Worm (Caenorhabditis elegans): ENCODE measurements around the gene pgp-13.

DNA sequence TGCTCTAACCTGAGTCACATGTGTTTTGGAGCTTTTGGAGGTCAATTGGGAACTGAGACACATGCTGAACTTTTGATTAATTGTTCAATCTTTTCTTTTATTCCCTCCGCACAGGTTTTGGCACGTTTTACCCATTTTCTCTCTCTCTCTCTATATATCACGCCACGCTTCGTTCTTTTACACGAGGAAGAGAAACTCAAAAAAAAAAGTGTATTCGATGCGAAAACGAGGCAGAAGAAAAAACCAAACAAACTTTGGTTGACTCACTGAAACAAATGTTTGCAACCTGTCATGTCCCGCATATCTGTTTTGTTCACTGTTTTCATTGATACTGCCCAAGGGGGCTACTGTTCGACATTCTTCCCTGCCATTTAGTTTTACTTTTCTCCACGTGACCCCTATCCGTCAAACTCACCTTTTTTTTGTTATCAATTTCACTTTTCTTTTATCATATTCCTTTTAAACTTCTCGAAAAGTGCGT lies 22.8 kb downstream of the pgp-13 start:
- no peak for TF ChIP-seq hlh-15 (tag; optimal IDR thresholded peaks at IDR 0.05)
- TF ChIP-seq nhr-11 (tag; optimal IDR thresholded peaks at IDR 0.05), result no peak
